Worm (Caenorhabditis elegans): Measurements from ENCODE around the gene ZC15.1.

The ZC15.1 gene

DNA sequence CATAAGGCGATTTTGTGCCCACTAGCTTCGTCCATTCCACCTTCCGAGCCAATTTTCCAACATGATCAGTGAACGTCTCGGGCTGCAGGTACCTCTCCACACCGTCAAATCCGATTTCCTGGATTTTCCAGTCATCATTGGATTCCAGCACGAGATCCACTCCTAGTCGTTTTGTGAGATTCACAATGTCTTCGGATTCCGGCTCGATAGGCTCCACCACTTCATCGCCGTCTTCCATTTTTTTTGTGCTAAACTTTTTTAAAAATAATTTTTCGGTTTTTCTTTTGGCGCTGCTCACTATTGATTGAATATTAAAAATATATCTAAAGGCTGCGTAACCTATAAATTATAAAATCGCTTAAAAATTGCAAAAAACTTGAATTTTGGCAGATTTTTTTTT lies 38.9 kb upstream of the ZC15.1 start, which contains the start of gene mdt-17 (continued):
- no peak for TF ChIP-seq let-526 (GFP tag; IDR thresholded peaks at IDR 0.05)
- 0 out of 2 replicates have a peak, but pooled peaks have one; percentile 44 for TF ChIP-seq ztf-25 (GFP tag; IDR thresholded peaks at IDR 0.05)
- no peak for TF ChIP-seq madf-8 (GFP tag; conservative IDR thresholded peaks at IDR 0.05)
- no peak for TF ChIP-seq T07F8.4 (tag; optimal IDR thresholded peaks at IDR 0.05)
- TF ChIP-seq dox-1 (GFP tag; IDR thresholded peaks at IDR 0.05) = 0 out of 2 replicates have a peak, but pooled peaks have one; percentile 15
- TF ChIP-seq madf-10 (tag; optimal IDR thresholded peaks at IDR 0.05) = no peak
- no peak for TF ChIP-seq B0261.1 (tag; optimal IDR thresholded peaks at IDR 0.05)
- no peak for TF ChIP-seq rcor-1 (GFP tag; IDR thresholded peaks at IDR 0.05)
- TF ChIP-seq F33H1.4 (GFP tag; IDR thresholded peaks at IDR 0.05) = no peak
- TF ChIP-seq tbx-9 (tag; optimal IDR thresholded peaks at IDR 0.05; ENCODE audit: borderline replicate concordance) = no peak
- TF ChIP-seq rec-8 (tag; optimal IDR thresholded peaks at IDR 0.05) = no peak
- peak; percentile 67 for TF ChIP-seq F52B5.7 (tag; optimal IDR thresholded peaks at IDR 0.05)
- TF ChIP-seq F39B2.1 (GFP tag; IDR thresholded peaks at IDR 0.05) = no peak
- TF ChIP-seq Y56A3A.18 (GFP tag; IDR thresholded peaks at IDR 0.05) = no peak
- no peak for TF ChIP-seq egl-18 (GFP tag; IDR thresholded peaks at IDR 0.05)
- no peak for TF ChIP-seq F57A8.1 (GFP tag; optimal IDR thresholded peaks at IDR 0.05)
- no peak for TF ChIP-seq K12H6.12 (tag; optimal IDR thresholded peaks at IDR 0.05)
- TF ChIP-seq lin-35 (GFP tag; optimal IDR thresholded peaks at IDR 0.05) = no peak
- no peak for TF ChIP-seq sdz-38 (tag; optimal IDR thresholded peaks at IDR 0.05)
- TF ChIP-seq ceh-27 (GFP tag; optimal IDR thresholded peaks at IDR 0.05) = no peak
- TF ChIP-seq nhr-90 (tag; optimal IDR thresholded peaks at IDR 0.05) = no peak
- TF ChIP-seq F22D6.2 (tag; optimal IDR thresholded peaks at IDR 0.05) = no peak
- peak; percentile 82; the same call in 1 of the 2 replicates for TF ChIP-seq ekl-4 (GFP tag; IDR thresholded peaks at IDR 0.05)
- TF ChIP-seq ama-1 (optimal IDR thresholded peaks at IDR 0.05) = no peak
- no peak for TF ChIP-seq ama-1 (GFP tag; optimal IDR thresholded peaks at IDR 0.05)
- 0 out of 2 replicates have a peak, but pooled peaks have one; percentile 36 for TF ChIP-seq C17E4.6 (GFP tag; IDR thresholded peaks at IDR 0.05)
- TF ChIP-seq F49E8.2 (tag; optimal IDR thresholded peaks at IDR 0.05; ENCODE audit: insufficient read depth) = no peak
- no peak for TF ChIP-seq ztf-26 (tag; optimal IDR thresholded peaks at IDR 0.05)
- no peak for TF ChIP-seq attf-3 (GFP tag; conservative IDR thresholded peaks at IDR 0.05)
- no peak for TF ChIP-seq lir-1 (GFP tag; conservative IDR thresholded peaks at IDR 0.05)
- no peak for TF ChIP-seq zfh-2 (GFP tag; conservative IDR thresholded peaks at IDR 0.05)
- no peak for TF ChIP-seq nhr-27 (tag; optimal IDR thresholded peaks at IDR 0.05)
- TF ChIP-seq mcd-1 (GFP tag; IDR thresholded peaks at IDR 0.05) = no peak
- TF ChIP-seq nhr-179 (tag; optimal IDR thresholded peaks at IDR 0.05) = no peak
- TF ChIP-seq lin-26 (GFP tag; IDR thresholded peaks at IDR 0.05) = peak; percentile 37; the same call in 1 of the 2 replicates
- no peak for TF ChIP-seq unc-62 (GFP tag; optimal IDR thresholded peaks at IDR 0.05)
- TF ChIP-seq pha-4 (tag; optimal IDR thresholded peaks at IDR 0.05) = no peak
- no peak for TF ChIP-seq snpc-4 (GFP tag; optimal IDR thresholded peaks at IDR 0.05)
- TF ChIP-seq snpc-4 (tag; optimal IDR thresholded peaks at IDR 0.05) = no peak
- no peak for TF ChIP-seq F10E7.11 (tag; optimal IDR thresholded peaks at IDR 0.05)

DNA sequence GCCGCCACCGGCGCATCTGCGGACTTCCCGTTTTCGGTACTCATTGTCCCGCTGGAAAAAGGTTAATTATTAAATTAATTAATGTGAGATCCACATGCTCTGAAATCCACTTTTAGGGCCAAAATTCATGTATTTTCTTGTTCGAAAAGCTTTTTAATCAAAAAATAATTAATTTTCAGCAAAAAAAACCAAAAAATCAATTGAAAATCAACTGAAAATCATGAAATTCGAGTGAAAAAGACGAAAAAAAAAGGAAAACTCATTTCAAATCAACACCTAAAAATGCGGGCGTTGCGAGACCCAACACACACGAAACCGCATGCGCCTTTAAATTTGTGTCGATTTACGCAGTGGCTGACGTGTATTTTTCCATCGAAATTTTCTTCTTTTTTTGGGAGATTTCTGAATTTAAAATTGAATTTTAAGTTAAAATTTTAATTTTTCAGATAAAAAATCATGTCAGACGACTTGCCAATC lies 36.2 kb upstream of the ZC15.1 start, which contains the start of the genes prmt-1 and cdkr-3:
TSS of gene prmt-1 (minus strand) at position 51 of the 477 bp plus-strand sequence.
TSS of gene cdkr-3 (plus strand) at position 447 of the 477 bp plus-strand sequence.
- no peak for TF ChIP-seq ZK185.1 (tag; optimal IDR thresholded peaks at IDR 0.05; ENCODE audit: poor library complexity, severe bottlenecking)
- no peak for TF ChIP-seq pha-4 (tag; optimal IDR thresholded peaks at IDR 0.05)
- TF ChIP-seq mes-4 (tag; optimal IDR thresholded peaks at IDR 0.05) = no peak
- peak; percentile 8 for TF ChIP-seq lsl-1 (GFP tag; optimal IDR thresholded peaks at IDR 0.05)
- no peak for TF ChIP-seq lin-26 (GFP tag; IDR thresholded peaks at IDR 0.05)
- TF ChIP-seq F23B12.7 (tag; optimal IDR thresholded peaks at IDR 0.05; ENCODE audit: insufficient read depth) = peak; percentile 77
- peak; percentile 36; the same call in 1 of the 2 replicates for TF ChIP-seq dox-1 (GFP tag; IDR thresholded peaks at IDR 0.05)
- TF ChIP-seq let-526 (GFP tag; IDR thresholded peaks at IDR 0.05) = no peak
- TF ChIP-seq F49E8.2 (tag; optimal IDR thresholded peaks at IDR 0.05; ENCODE audit: insufficient read depth) = no peak
- no peak for TF ChIP-seq bed-1 (GFP tag; IDR thresholded peaks at IDR 0.05)
- peak; percentile 19 for TF ChIP-seq lin-54 (GFP tag; optimal IDR thresholded peaks at IDR 0.05)
- peak; percentile 12; the same call in 1 of the 2 replicates for TF ChIP-seq D2030.7 (GFP tag; IDR thresholded peaks at IDR 0.05)
- no peak for TF ChIP-seq sptf-2 (GFP tag; optimal IDR thresholded peaks at IDR 0.05)
- no peak for TF ChIP-seq akir-1 (GFP tag; optimal IDR thresholded peaks at IDR 0.05)
- TF ChIP-seq lir-1 (GFP tag; conservative IDR thresholded peaks at IDR 0.05) = no peak
- TF ChIP-seq F33H1.4 (GFP tag; IDR thresholded peaks at IDR 0.05) = peak; percentile 83

All from whole organism, young adult.